Fruit fly (Drosophila melanogaster): ENCODE results near the gene ndl.

Gene ndl

DNA sequence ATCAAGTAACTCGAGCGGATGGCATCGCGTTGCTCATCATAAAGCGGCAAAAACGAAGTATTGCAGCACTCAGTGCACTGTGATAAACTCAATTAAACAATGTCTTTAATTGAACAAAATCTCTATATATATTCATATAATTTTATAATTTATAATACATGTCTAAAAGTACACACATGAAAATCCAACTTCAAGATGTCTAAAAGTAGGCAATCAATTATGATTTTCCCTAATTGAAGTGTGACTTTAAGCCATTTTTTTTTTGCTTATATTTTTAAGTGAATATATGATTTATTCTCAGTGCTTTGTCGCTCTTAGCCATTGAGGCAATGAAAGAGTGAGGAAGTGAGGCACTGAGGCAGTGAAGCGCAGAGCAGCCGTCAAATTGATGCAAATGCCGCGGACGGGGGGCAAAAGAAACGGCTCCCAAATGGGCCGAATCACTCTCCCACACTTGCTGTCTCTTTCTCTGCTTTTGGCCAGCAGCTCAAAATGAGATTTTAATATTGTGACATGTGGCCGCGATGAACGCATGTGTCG is 25.8 kb downstream of the ndl start:
- TF ChIP-seq Oaz (GFP tag; IDR thresholded peaks at IDR 0.05) (no peak), Hr51 (GFP tag; optimal IDR thresholded peaks at IDR 0.05) (peak in 1 of 2 experiments; percentile 32), gsb-n (tag; optimal IDR thresholded peaks at IDR 0.05) (no peak), twi (tag; optimal IDR thresholded peaks at IDR 0.05) (no peak), B-H2 (GFP tag; optimal IDR thresholded peaks at IDR 0.05) (no peak), salm (tag; optimal IDR thresholded peaks at IDR 0.05) (no peak), prd (optimal IDR thresholded peaks at IDR 0.05) (no peak), prd (GFP tag; IDR thresholded peaks at IDR 0.05) (0 out of 3 replicates have a peak, but pooled peaks have one; percentile 6), Mes4 (GFP tag; optimal IDR thresholded peaks at IDR 0.05) (no peak), CG11504 (tag; optimal IDR thresholded peaks at IDR 0.05) (peak; percentile 39), slbo (GFP tag; IDR thresholded peaks at IDR 0.05) (no peak), gce (GFP tag; IDR thresholded peaks at IDR 0.05) (no peak), CG18476 (GFP tag; optimal IDR thresholded peaks at IDR 0.05) (no peak), chn (GFP tag; optimal IDR thresholded peaks at IDR 0.05) (no peak), Sry-δ (GFP tag; optimal IDR thresholded peaks at IDR 0.05) (no peak), CG7987 (GFP tag; optimal IDR thresholded peaks at IDR 0.05) (no peak), dmrt99B (tag; optimal IDR thresholded peaks at IDR 0.05) (peak; percentile 46), CG10565 (GFP tag; optimal IDR thresholded peaks at IDR 0.05) (no peak), CG31388 (GFP tag; optimal IDR thresholded peaks at IDR 0.05) (no peak), Ptx1 (GFP tag; IDR thresholded peaks at IDR 0.05) (no peak), nmo (GFP tag; optimal IDR thresholded peaks at IDR 0.05) (peak; percentile 17), CG10431 (GFP tag; optimal IDR thresholded peaks at IDR 0.05) (no peak), row (GFP tag; IDR thresholded peaks at IDR 0.05) (peak; percentile 30; the same call in 1 of the 3 replicates), sima (GFP tag; optimal IDR thresholded peaks at IDR 0.05) (no peak), CG7928 (GFP tag; optimal IDR thresholded peaks at IDR 0.05) (no peak), gem (tag; optimal IDR thresholded peaks at IDR 0.05) (peak; percentile 42), D (optimal IDR thresholded peaks at IDR 0.05) (no peak), D (GFP tag; optimal IDR thresholded peaks at IDR 0.05) (no peak), Dbx (GFP tag; IDR thresholded peaks at IDR 0.05) (no peak), bowl (GFP tag; IDR thresholded peaks at IDR 0.05) (no peak), CG8281 (tag; optimal IDR thresholded peaks at IDR 0.05) (peak; percentile 99), CG15269 (tag; optimal IDR thresholded peaks at IDR 0.05) (no peak), fd64A (GFP tag; optimal IDR thresholded peaks at IDR 0.05) (no peak), CG1602 (GFP tag; optimal IDR thresholded peaks at IDR 0.05) (no peak), CG2120 (GFP tag; optimal IDR thresholded peaks at IDR 0.05) (no peak), Dfd (GFP tag; optimal IDR thresholded peaks at IDR 0.05) (no peak), Lim3 (GFP tag; IDR thresholded peaks at IDR 0.05) (no peak), CG15011 (GFP tag; optimal IDR thresholded peaks at IDR 0.05) (no peak), Sox102F (GFP tag; optimal IDR thresholded peaks at IDR 0.05) (peak; percentile 41), nerfin-2 (GFP tag; IDR thresholded peaks at IDR 0.05; ENCODE audit: partially characterized antibody) (no peak), CG17612 (GFP tag; IDR thresholded peaks at IDR 0.05) (peak; percentile 72; the same call in 1 of the 2 replicates), Dad (GFP tag; optimal IDR thresholded peaks at IDR 0.05) (no peak), CG5180 (GFP tag; optimal IDR thresholded peaks at IDR 0.05) (no peak), CG2678 (tag; optimal IDR thresholded peaks at IDR 0.05) (peak; percentile 31), CG14667 (GFP tag; IDR thresholded peaks at IDR 0.05) (no peak), sens (GFP tag) (peak; percentile 11), corto (GFP tag; optimal IDR thresholded peaks at IDR 0.05) (no peak), ATbp (GFP tag; optimal IDR thresholded peaks at IDR 0.05) (peak; percentile 12), PHDP (tag; optimal IDR thresholded peaks at IDR 0.05) (peak; percentile 16), CG7839 (tag; optimal IDR thresholded peaks at IDR 0.05) (peak; percentile 6), CG3726 (GFP tag; IDR thresholded peaks at IDR 0.05) (no peak)

Measured in whole organism, embryonic.